Worm (Caenorhabditis elegans): ENCODE data around the gene kcc-1.

ce11 chrIV:7219398-7220087 is 13.5 kb downstream of the kcc-1 start, which contains the start of the genes glb-23 and R13A1.1:
- TF ChIP-seq efl-1 (GFP tag; optimal IDR thresholded peaks at IDR 0.05), result no peak
- no peak for TF ChIP-seq C06A6.2 (GFP tag; conservative IDR thresholded peaks at IDR 0.05)
- TF ChIP-seq aptf-2 (GFP tag; conservative IDR thresholded peaks at IDR 0.05), result no peak
- no peak for TF ChIP-seq nhr-27 (tag; optimal IDR thresholded peaks at IDR 0.05)
- TF ChIP-seq rec-8 (tag; optimal IDR thresholded peaks at IDR 0.05), result no peak
- TF ChIP-seq ztf-25 (GFP tag; IDR thresholded peaks at IDR 0.05), result no peak
